Fruit fly (Drosophila melanogaster): ENCODE measurements around the gene CG6621.
A peak's percentile ranks its signal among the peaks of the same experiment; 100 is the strongest.

The CG6621 gene

DNA sequence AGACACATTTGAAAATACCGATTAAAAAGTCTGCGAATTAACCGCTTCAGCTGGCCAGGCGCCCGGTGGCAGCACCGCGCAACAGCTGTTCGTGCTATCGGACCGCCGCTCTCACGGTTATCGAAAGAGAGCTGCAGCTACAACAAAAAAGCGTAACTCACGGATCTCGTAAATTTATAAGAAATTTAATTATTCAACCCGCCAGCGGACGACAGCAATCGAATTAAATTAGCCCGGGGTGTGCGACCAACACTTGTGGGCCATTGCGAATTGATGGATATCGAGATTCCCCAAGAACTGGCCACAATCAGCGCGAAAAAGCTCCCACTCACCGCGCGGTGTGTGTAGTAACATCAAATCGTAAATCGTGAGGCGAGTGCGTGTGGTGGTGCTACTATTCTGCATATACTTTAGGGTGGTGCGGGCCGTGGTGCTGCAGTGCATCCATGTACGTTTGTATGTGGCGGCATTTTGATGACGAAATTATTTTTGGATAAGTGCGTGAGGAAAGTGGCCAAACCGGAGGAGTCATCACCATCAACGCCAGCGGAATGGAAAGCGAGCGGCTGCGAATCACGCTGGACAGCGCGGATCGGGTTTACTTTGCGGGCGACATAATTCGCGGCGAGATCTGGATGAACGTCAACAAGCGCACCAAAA, 7.8 kb downstream of the CG6621 start, which contains the start of gene Leash (continued):
- TF ChIP-seq CG4360 (GFP tag; IDR thresholded peaks at IDR 0.05) (peak; percentile 73), Poxn (GFP tag; IDR thresholded peaks at IDR 0.05) (no peak), CG15514 (GFP tag; optimal IDR thresholded peaks at IDR 0.05) (peak; percentile 44), p53 (GFP tag; optimal IDR thresholded peaks at IDR 0.05) (no peak), CG8944 (GFP tag; optimal IDR thresholded peaks at IDR 0.05) (no peak), Lhr (GFP tag; optimal IDR thresholded peaks at IDR 0.05) (no peak), CG7786 (GFP tag; optimal IDR thresholded peaks at IDR 0.05) (no peak), CG42726 (GFP tag; IDR thresholded peaks at IDR 0.05; ENCODE audit: partially characterized antibody) (no peak), CG2889 (GFP tag; IDR thresholded peaks at IDR 0.05) (no peak), maf-S (GFP tag; optimal IDR thresholded peaks at IDR 0.05) (no peak), hbn (GFP tag; IDR thresholded peaks at IDR 0.05; ENCODE audit: partially characterized antibody) (peak; percentile 60; the same call in 1 of the 2 replicates), chn (GFP tag; optimal IDR thresholded peaks at IDR 0.05) (no peak), tup (GFP tag; optimal IDR thresholded peaks at IDR 0.05) (no peak), CoRest (tag; optimal IDR thresholded peaks at IDR 0.05) (no peak), sd (tag; optimal IDR thresholded peaks at IDR 0.05) (no peak), CG11723 (GFP tag; optimal IDR thresholded peaks at IDR 0.05) (no peak), C15 (GFP tag; IDR thresholded peaks at IDR 0.05) (no peak), sug (tag; optimal IDR thresholded peaks at IDR 0.05) (no peak), HLH54F (GFP tag; optimal IDR thresholded peaks at IDR 0.05) (no peak), Antp (GFP tag; optimal IDR thresholded peaks at IDR 0.05) (no peak), bab2 (GFP tag; optimal IDR thresholded peaks at IDR 0.05) (no peak), Awh (GFP tag; IDR thresholded peaks at IDR 0.05) (no peak), E2f1 (GFP tag; IDR thresholded peaks at IDR 0.05) (no peak), nerfin-1 (tag; optimal IDR thresholded peaks at IDR 0.05) (peak; percentile 34), trh (GFP tag; optimal IDR thresholded peaks at IDR 0.05) (no peak), yki (optimal IDR thresholded peaks at IDR 0.05) (no peak), eyg (GFP tag; optimal IDR thresholded peaks at IDR 0.05) (no peak), Fer1 (GFP tag; optimal IDR thresholded peaks at IDR 0.05) (peak; percentile 10), Rfx (GFP tag; IDR thresholded peaks at IDR 0.05) (no peak), gsb (GFP tag; IDR thresholded peaks at IDR 0.05) (no peak), CG11560 (tag; IDR thresholded peaks at IDR 0.05) (no peak), CG11398 (GFP tag; optimal IDR thresholded peaks at IDR 0.05) (no peak), twi (tag; optimal IDR thresholded peaks at IDR 0.05) (no peak), CG14050 (GFP tag; IDR thresholded peaks at IDR 0.05) (no peak), Mrtf (GFP tag; IDR thresholded peaks at IDR 0.05) (no peak), corto (GFP tag; optimal IDR thresholded peaks at IDR 0.05) (no peak), CG6272 (GFP tag; IDR thresholded peaks at IDR 0.05) (no peak), zen2 (GFP tag; IDR thresholded peaks at IDR 0.05; ENCODE audit: partially characterized antibody) (no peak; the same call in 2 of the 3 replicates), CG8478 (optimal IDR thresholded peaks at IDR 0.05) (no peak), CG17361 (GFP tag; IDR thresholded peaks at IDR 0.05) (no peak), schlank (tag; optimal IDR thresholded peaks at IDR 0.05) (no peak), dysf (GFP tag; IDR thresholded peaks at IDR 0.05) (no peak; the same call in 2 of the 3 replicates), CG18764 (GFP tag; optimal IDR thresholded peaks at IDR 0.05) (no peak), Hr51 (GFP tag; optimal IDR thresholded peaks at IDR 0.05) (no peak), eve (GFP tag; optimal IDR thresholded peaks at IDR 0.05) (no peak), HHEX (GFP tag; optimal IDR thresholded peaks at IDR 0.05) (no peak), ara (GFP tag; IDR thresholded peaks at IDR 0.05) (no peak), otp (GFP tag; IDR thresholded peaks at IDR 0.05) (no peak), h (optimal IDR thresholded peaks at IDR 0.05) (no peak), Ssrp (tag; optimal IDR thresholded peaks at IDR 0.05) (no peak), chif (GFP tag; optimal IDR thresholded peaks at IDR 0.05) (no peak), Dad (GFP tag; optimal IDR thresholded peaks at IDR 0.05) (no peak)
